Worm (Caenorhabditis elegans) whole organism, young adult: Measurements from ENCODE around the gene T06E4.5.

Experiments used
- C06A6.2 ChIP-seq: fragments of 200-800 bp; sonication (Bioruptor generic); conservative IDR thresholded peaks from 2 replicates; pipeline ENCODE4 v1.3.6; 2022; ENCODE audit warnings: missing genetic modification characterization, missing compliant biosample characterization
- T07F8.4 ChIP-seq: sonication (generic microtip); optimal IDR thresholded peaks from 2 replicates; lab custom pipeline; 2016; ENCODE audit warnings: mild to moderate bottlenecking, missing genetic modification characterization, moderate library complexity, missing compliant biosample characterization
- T26A5.8 ChIP-seq: sonication (generic microtip); optimal IDR thresholded peaks from 2 replicates; lab custom pipeline; 2016; ENCODE audit warnings: missing genetic modification characterization, missing compliant biosample characterization
- Y95B8A.8 ChIP-seq: fragments of 200-800 bp; sonication (Bioruptor generic); IDR thresholded peaks from 2 replicates; pipeline ENCODE4 v1.3.6; 2022; ENCODE audit warnings: missing genetic modification reagents, missing genetic modification characterization, missing compliant biosample characterization
- aptf-3 ChIP-seq: fragments of 200-800 bp; sonication (Bioruptor generic); IDR thresholded peaks from 2 replicates; pipeline ENCODE4 v1.3.6; 2022; ENCODE audit warnings: missing genetic modification characterization, missing compliant biosample characterization
- atf-7 ChIP-seq: sonication (generic microtip); optimal IDR thresholded peaks from 2 replicates; lab custom pipeline; 2017; ENCODE audit warnings: mild to moderate bottlenecking, missing genetic modification characterization, missing compliant biosample characterization
- ceh-100 ChIP-seq: fragments of 200-800 bp; sonication (Bioruptor generic); IDR thresholded peaks from 2 replicates; pipeline ENCODE4 v1.3.6; 2022; ENCODE audit warnings: missing genetic modification reagents, missing genetic modification characterization, missing compliant biosample characterization
- die-1 ChIP-seq: sonication (generic microtip); optimal IDR thresholded peaks from 2 replicates; lab custom pipeline; 2016; ENCODE audit warnings: missing genotype, mild to moderate bottlenecking, missing genetic modification characterization, missing compliant biosample characterization
- egl-18 ChIP-seq: fragments of 200-800 bp; sonication (Bioruptor generic); IDR thresholded peaks from 2 replicates; pipeline ENCODE4 v1.3.6; 2022; ENCODE audit warnings: missing genetic modification reagents, missing genetic modification characterization, missing compliant biosample characterization
- fkh-3 ChIP-seq: sonication (generic microtip); optimal IDR thresholded peaks from 2 replicates; lab custom pipeline; 2016; ENCODE audit warnings: mild to moderate bottlenecking, missing genetic modification characterization, missing compliant biosample characterization
- hlh-26 ChIP-seq: fragments of 200-800 bp; sonication (Bioruptor generic); conservative IDR thresholded peaks from 2 replicates; pipeline ENCODE4 v1.3.6; 2022; ENCODE audit warnings: missing genetic modification reagents, missing genetic modification characterization, missing compliant biosample characterization
- hsf-1 ChIP-seq: fragments of 200-800 bp; sonication (Bioruptor generic); IDR thresholded peaks from 2 replicates; pipeline ENCODE4 v1.3.6; 2022; ENCODE audit warnings: missing genetic modification reagents, missing genetic modification characterization, missing compliant biosample characterization
- let-607 ChIP-seq, 2 experiments: fragments of 200-800 bp in 1 of 2; sonication (Bioruptor generic) in 1 of 2; sonication (generic microtip) in 1 of 2; optimal IDR thresholded peaks; 2 replicates each; lab custom pipeline; 2016 to 2018; ENCODE audit warnings: mild to moderate bottlenecking in 2 of 2, missing compliant biosample characterization in 2 of 2, missing genetic modification characterization in 2 of 2, moderate library complexity in 2 of 2, missing genotype in 1 of 2
- lin-54 ChIP-seq: fragments of 200-800 bp; sonication (Bioruptor generic); optimal IDR thresholded peaks from 2 replicates; lab custom pipeline; 2018; ENCODE audit warnings: mild to moderate bottlenecking, missing genetic modification characterization, missing compliant biosample characterization
- lsl-1 ChIP-seq: fragments of 200-800 bp; sonication (Bioruptor generic); optimal IDR thresholded peaks from 2 replicates; lab custom pipeline; 2018; ENCODE audit warnings: mild to moderate bottlenecking, missing genetic modification characterization, moderate library complexity, missing compliant biosample characterization
- lsy-27 ChIP-seq: sonication (generic microtip); optimal IDR thresholded peaks from 2 replicates; lab custom pipeline; 2017; ENCODE audit warnings: missing genetic modification characterization, mild to moderate bottlenecking, missing compliant biosample characterization, antibody characterized with exemption, missing genotype, borderline replicate concordance; ENCODE audit not compliant: insufficient read depth
- madf-3 ChIP-seq: fragments of 200-800 bp; sonication (Bioruptor generic); IDR thresholded peaks from 2 replicates; pipeline ENCODE4 v1.3.6; 2022; ENCODE audit warnings: missing genetic modification reagents, missing genetic modification characterization, missing compliant biosample characterization
- mcd-1 ChIP-seq: fragments of 200-800 bp; sonication (Bioruptor generic); IDR thresholded peaks from 2 replicates; pipeline ENCODE4 v1.3.6; 2022; ENCODE audit warnings: missing genetic modification reagents, missing genetic modification characterization, missing compliant biosample characterization
- nhr-80 ChIP-seq: sonication (generic microtip); optimal IDR thresholded peaks from 2 replicates; lab custom pipeline; 2016; ENCODE audit warnings: missing genetic modification characterization, missing compliant biosample characterization
- tbp1 ChIP-seq: fragments of 200-800 bp; sonication (Bioruptor generic); optimal IDR thresholded peaks from 2 replicates; lab custom pipeline; 2018; ENCODE audit warnings: mild to moderate bottlenecking, missing genetic modification characterization, missing compliant biosample characterization
- tbx-9 ChIP-seq: sonication (generic microtip); optimal IDR thresholded peaks from 2 replicates; lab custom pipeline; 2016; ENCODE audit warnings: borderline replicate concordance, missing genetic modification characterization, inconsistent platforms, missing compliant biosample characterization
- unc-62 ChIP-seq: fragments of 150-350 bp; optimal IDR thresholded peaks from 2 replicates; lab custom pipeline; 2014; ENCODE audit warnings: missing biosample characterization, missing genetic modification reagents, missing genetic modification characterization
- zim-3 ChIP-seq: sonication (generic microtip); optimal IDR thresholded peaks from 2 replicates; lab custom pipeline; 2017; ENCODE audit warnings: mild to moderate bottlenecking, missing genetic modification characterization, moderate library complexity, missing compliant biosample characterization
- ztf-25 ChIP-seq: fragments of 200-800 bp; sonication (Bioruptor generic); IDR thresholded peaks from 2 replicates; pipeline ENCODE4 v1.3.6; 2022; ENCODE audit warnings: missing genetic modification reagents, missing genetic modification characterization, missing compliant biosample characterization

Gene T06E4.5

DNA sequence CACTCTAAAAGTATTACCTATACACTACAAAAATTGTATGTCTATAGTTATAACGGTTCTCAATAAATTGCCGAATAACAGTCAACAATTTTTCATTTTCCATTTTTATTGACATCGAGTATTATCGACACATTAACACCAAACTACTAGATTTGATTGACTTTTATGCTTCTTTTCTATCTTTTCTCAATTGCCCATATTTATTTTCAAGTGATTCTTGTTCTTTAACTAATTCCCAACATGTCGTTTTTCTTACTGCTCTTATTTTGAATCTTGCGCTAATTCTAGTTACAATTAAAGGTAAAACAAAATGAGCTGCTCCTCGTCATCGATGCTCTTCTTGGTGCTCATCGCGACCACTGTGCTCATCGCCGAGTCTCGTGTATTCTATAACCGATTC, 46.9 kb downstream of the T06E4.5 start, which contains the start of gene cthd-1:
Gene cthd-1 (plus strand): TSS at position 301 of the 400 bp plus-strand sequence.
- peak; percentile 6 for TF ChIP-seq nhr-80 (tag; lab: Kevin White, UChicago)
- TF ChIP-seq hlh-26 (GFP tag; lab: Robert Waterston, UW), result no peak
- TF ChIP-seq, all 124 proteins: peak for 1

- peak; percentile 34 for TF ChIP-seq unc-62 (GFP tag; lab: Kevin White, UChicago)
- no peak for TF ChIP-seq aptf-3
- no peak for TF ChIP-seq tbp1 (GFP tag; lab: Kevin White, UChicago)
- TF ChIP-seq let-607 (tag; optimal IDR thresholded peaks at IDR 0.05; lab: Kevin White, UChicago), result peak; percentile 73 to 93
- TF ChIP-seq madf-3, result no peak
- TF ChIP-seq mcd-1 (GFP tag; lab: Robert Waterston, UW), result no peak
- TF ChIP-seq ztf-25 (GFP tag; lab: Robert Waterston, UW), result no peak
- TF ChIP-seq Y95B8A.8, result no peak
- peak; percentile 80 for TF ChIP-seq nhr-80 (tag; lab: Kevin White, UChicago)
- TF ChIP-seq die-1 (tag; lab: Kevin White, UChicago), result no peak
- TF ChIP-seq zim-3 (tag; lab: Kevin White, UChicago), result no peak
- no peak for TF ChIP-seq hsf-1 (GFP tag; lab: Robert Waterston, UW)
- no peak for TF ChIP-seq lsy-27
- no peak for TF ChIP-seq C06A6.2 (GFP tag; lab: Robert Waterston, UW)
- no peak for TF ChIP-seq T07F8.4
- TF ChIP-seq lsl-1 (GFP tag; lab: Kevin White, UChicago), result no peak
These were observed 48.1 kb downstream of the T06E4.5 start, which contains the start of gene ZK287.9 for ce11 chrV:9679166-9679565. Gene ZK287.9 (plus strand): TSS chrV:9679357.

DNA sequence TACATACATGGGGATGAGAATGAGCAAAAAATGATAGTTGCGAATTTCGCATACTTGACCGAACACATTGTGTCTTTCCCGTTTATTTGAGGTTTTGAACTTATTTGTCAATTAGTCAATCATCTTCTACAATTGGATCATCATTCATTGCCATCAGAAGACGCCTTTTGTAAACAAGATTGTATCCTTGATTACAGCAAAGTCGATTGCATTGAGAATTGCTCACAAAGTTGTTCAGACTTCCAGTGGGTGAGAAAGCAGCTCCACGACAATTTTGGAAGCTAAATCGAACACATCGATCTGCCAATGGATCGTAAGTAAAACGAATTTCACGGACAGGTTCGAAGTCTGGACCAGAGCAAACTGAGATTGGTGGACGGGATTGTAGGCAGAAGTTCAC, 49.2 kb downstream of the T06E4.5 start:
- TF ChIP-seq lin-54 (GFP tag; lab: Kevin White, UChicago) (no peak), fkh-3 (no peak), tbx-9 (no peak), egl-18 (no peak), ceh-100 (GFP tag; lab: Robert Waterston, UW) (no peak), atf-7 (tag; lab: Kevin White, UChicago) (no peak), tbp1 (GFP tag; lab: Kevin White, UChicago) (no peak), T26A5.8 (no peak)
- TF ChIP-seq, all 124 proteins: peak for 0
